Worm (Caenorhabditis elegans): ENCODE results near the gene mam-3.

ce11 chrIV:13493719-13494118 is 48.5 kb upstream of the mam-3 start:
- no peak for TF ChIP-seq tra-4 (tag; optimal IDR thresholded peaks at IDR 0.05)
- TF ChIP-seq ama-1 (optimal IDR thresholded peaks at IDR 0.05), result no peak
- no peak for TF ChIP-seq flt-1 (GFP tag; IDR thresholded peaks at IDR 0.05)
- TF ChIP-seq sea-1 (GFP tag; conservative IDR thresholded peaks at IDR 0.05), result no peak
- TF ChIP-seq pes-1 (GFP tag; IDR thresholded peaks at IDR 0.05), result no peak
- TF ChIP-seq ceh-36 (tag; optimal IDR thresholded peaks at IDR 0.05), result no peak
- TF ChIP-seq ets-7 (tag; optimal IDR thresholded peaks at IDR 0.05), result no peak
- TF ChIP-seq F13C5.2 (tag; optimal IDR thresholded peaks at IDR 0.05), result no peak
- TF ChIP-seq hnd-1 (tag; optimal IDR thresholded peaks at IDR 0.05), result no peak
- no peak for TF ChIP-seq hmg-4 (GFP tag; optimal IDR thresholded peaks at IDR 0.05)
- TF ChIP-seq ceh-13 (GFP tag; optimal IDR thresholded peaks at IDR 0.05), result no peak
- TF ChIP-seq aly-1 (tag; optimal IDR thresholded peaks at IDR 0.05), result no peak

Measured in whole organism, early embryonic.